Worm (Caenorhabditis elegans) whole organism, L4/young adult: Measurements from ENCODE around the gene nspg-5.

ENCODE experiments used
- W03F9.2 ChIP-seq: fragments of 150-350 bp; optimal IDR thresholded peaks from 2 replicates; lab custom pipeline; 2014; ENCODE audit warnings: missing biosample characterization, missing genetic modification characterization
- him-1 ChIP-seq: sonication (generic microtip); optimal IDR thresholded peaks from 2 replicates; lab custom pipeline; 2016; ENCODE audit warnings: missing genotype, missing genetic modification reagents, missing genetic modification characterization, missing compliant biosample characterization

DNA sequence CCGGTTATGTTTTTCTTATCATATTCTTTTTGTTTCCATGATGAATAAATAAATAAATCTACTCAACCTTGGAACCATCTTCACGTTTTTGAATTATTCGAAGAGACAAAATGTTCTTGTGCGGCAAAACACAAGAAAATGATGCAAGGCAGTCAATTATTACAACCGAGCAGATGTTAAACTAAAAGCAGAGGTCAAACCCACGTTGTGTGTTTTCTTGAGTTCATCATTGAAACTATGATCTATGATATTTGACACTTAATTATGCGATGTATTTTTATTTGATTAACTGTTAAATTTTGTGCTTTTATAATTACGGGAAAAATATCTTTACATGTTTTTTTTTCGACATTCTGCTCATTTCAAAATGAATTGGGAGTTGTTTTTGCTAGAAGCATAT is 39.7 kb downstream of the nspg-5 start:
- TF ChIP-seq him-1 (tag; lab: Kevin White, UChicago) (no peak), W03F9.2 (tag; lab: Kevin White, UChicago) (no peak)
